Worm (Caenorhabditis elegans) whole organism, midembryonic: ENCODE results near the gene phy-4.

Experiments used
- T22C8.4 ChIP-seq: fragments of 200-800 bp; sonication (Bioruptor generic); IDR thresholded peaks from 2 replicates; pipeline ENCODE4 v1.3.6; 2022; ENCODE audit warnings: missing genetic modification characterization, missing compliant biosample characterization
- cog-1 ChIP-seq: sonication (generic microtip); optimal IDR thresholded peaks from 2 replicates; lab custom pipeline; 2016; ENCODE audit warnings: missing genetic modification characterization, missing compliant biosample characterization
- flt-1 ChIP-seq: fragments of 200-800 bp; sonication (Bioruptor generic); IDR thresholded peaks from 2 replicates; pipeline ENCODE4 v1.3.6; 2022; ENCODE audit warnings: missing genetic modification characterization, missing compliant biosample characterization
- klf-2 ChIP-seq: fragments of 200-800 bp; sonication (Bioruptor generic); conservative IDR thresholded peaks from 2 replicates; pipeline ENCODE4 v1.3.6; 2022; ENCODE audit warnings: missing genetic modification reagents, missing genetic modification characterization, missing compliant biosample characterization
- med-1 ChIP-seq: sonication (generic microtip); optimal IDR thresholded peaks from 2 replicates; lab custom pipeline; 2017; ENCODE audit warnings: missing genetic modification characterization, mild to moderate bottlenecking, missing compliant biosample characterization, antibody characterized with exemption, missing genetic modification reagents; ENCODE audit not compliant: insufficient read depth
- ref-1 ChIP-seq: fragments of 200-800 bp; sonication (Bioruptor generic); conservative IDR thresholded peaks from 2 replicates; pipeline ENCODE4 v1.3.6; 2022; ENCODE audit warnings: missing genetic modification reagents, missing genetic modification characterization, missing compliant biosample characterization
- tab-1 ChIP-seq: fragments of 200-800 bp; sonication (Bioruptor generic); IDR thresholded peaks from 2 replicates; pipeline ENCODE4 v1.3.6; 2022; ENCODE audit warnings: missing genetic modification characterization, missing compliant biosample characterization
- ztf-23 ChIP-seq: fragments of 200-800 bp; sonication (Bioruptor generic); IDR thresholded peaks from 2 replicates; pipeline ENCODE4 v1.3.6; 2022; ENCODE audit warnings: missing genetic modification reagents, missing genetic modification characterization, missing compliant biosample characterization
- ztf-29 ChIP-seq: fragments of 200-800 bp; sonication (Bioruptor generic); IDR thresholded peaks from 2 replicates; pipeline ENCODE4 v1.3.6; 2022; ENCODE audit warnings: missing genetic modification reagents, missing genetic modification characterization, missing compliant biosample characterization

Gene phy-4

ce11 chrV:19513552-19513951 lies at the start of gene phy-4:
phy-4 (minus strand) TSS chrV:19513652.
- TF ChIP-seq cog-1, result no peak
- no peak for TF ChIP-seq ztf-23 (GFP tag; lab: Robert Waterston, UW)
- TF ChIP-seq flt-1 (GFP tag; lab: Robert Waterston, UW), result no peak

ce11 chrV:19555869-19556268 lies 42.4 kb upstream of the phy-4 start, which contains the start of gene oac-1:
oac-1 (minus strand) TSS chrV:19555969.
- no peak for TF ChIP-seq tab-1 (GFP tag; lab: Robert Waterston, UW)
- TF ChIP-seq T22C8.4 (GFP tag; lab: Robert Waterston, UW), result no peak
- no peak for TF ChIP-seq ztf-29 (GFP tag; lab: Robert Waterston, UW)
- no peak for TF ChIP-seq ztf-23 (GFP tag; lab: Robert Waterston, UW)
- TF ChIP-seq klf-2, result no peak
- TF ChIP-seq cog-1, result no peak
- TF ChIP-seq med-1 (GFP tag; lab: Kevin White, UChicago), result no peak
- TF ChIP-seq ref-1 (GFP tag; lab: Robert Waterston, UW), result no peak
- TF ChIP-seq flt-1 (GFP tag; lab: Robert Waterston, UW), result no peak

ce11 chrV:19555350-19555749 lies 41.9 kb upstream of the phy-4 start:
- TF ChIP-seq ref-1 (GFP tag; lab: Robert Waterston, UW) (0 out of 2 replicates have a peak, but pooled peaks have one; percentile 36), tab-1 (GFP tag; lab: Robert Waterston, UW) (no peak), flt-1 (GFP tag; lab: Robert Waterston, UW) (no peak)

- TF ChIP-seq med-1 (GFP tag; lab: Kevin White, UChicago), result no peak
- TF ChIP-seq ztf-23 (GFP tag; lab: Robert Waterston, UW), result 0 out of 2 replicates have a peak, but pooled peaks have one; percentile 49
Measured at ce11 chrV:19550294-19550693, 36.8 kb upstream of the phy-4 start.

DNA sequence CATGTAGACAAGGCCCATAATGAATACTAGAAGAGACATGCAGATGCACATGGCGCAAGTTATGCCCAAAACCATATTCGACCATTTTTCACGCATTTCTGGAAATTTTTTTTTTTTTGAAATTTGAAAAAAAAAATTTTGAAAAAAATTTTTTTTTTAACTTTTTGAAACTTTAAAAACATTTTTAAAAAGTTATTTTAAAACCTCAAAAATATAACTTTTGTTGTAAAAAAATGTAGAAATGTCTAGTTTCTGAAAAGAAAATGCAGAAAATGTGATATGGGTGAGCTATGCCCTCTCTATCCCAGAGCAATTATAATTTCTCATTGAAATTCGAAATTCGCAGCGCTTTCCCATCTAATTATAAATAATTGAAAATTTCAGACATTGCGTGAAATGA lies 36.2 kb upstream of the phy-4 start, which contains the start of gene Y43F8B.20:
TSS of gene Y43F8B.20 (minus strand) at position 101 of the 400 bp plus-strand sequence.
- no peak for TF ChIP-seq tab-1 (GFP tag; lab: Robert Waterston, UW)
- TF ChIP-seq T22C8.4 (GFP tag; lab: Robert Waterston, UW), result no peak
- no peak for TF ChIP-seq flt-1 (GFP tag; lab: Robert Waterston, UW)
- no peak for TF ChIP-seq ztf-29 (GFP tag; lab: Robert Waterston, UW)
- no peak for TF ChIP-seq klf-2
- TF ChIP-seq cog-1, result no peak
- no peak for TF ChIP-seq med-1 (GFP tag; lab: Kevin White, UChicago)
- no peak for TF ChIP-seq ztf-23 (GFP tag; lab: Robert Waterston, UW)
- TF ChIP-seq ref-1 (GFP tag; lab: Robert Waterston, UW), result no peak

ce11 chrV:19546673-19547072 lies 33.2 kb upstream of the phy-4 start:
- TF ChIP-seq T22C8.4 (GFP tag; lab: Robert Waterston, UW) (no peak), tab-1 (GFP tag; lab: Robert Waterston, UW) (no peak), ref-1 (GFP tag; lab: Robert Waterston, UW) (no peak), flt-1 (GFP tag; lab: Robert Waterston, UW) (no peak), cog-1 (no peak), klf-2 (no peak), ztf-29 (GFP tag; lab: Robert Waterston, UW) (no peak), ztf-23 (GFP tag; lab: Robert Waterston, UW) (no peak), med-1 (GFP tag; lab: Kevin White, UChicago) (no peak)

ce11 chrV:19546100-19546499 lies 32.6 kb upstream of the phy-4 start, which contains the start of gene Y43F8B.1:
Y43F8B.1 (minus strand) TSS chrV:19546200.
- TF ChIP-seq klf-2 (no peak), ztf-23 (GFP tag; lab: Robert Waterston, UW) (no peak), flt-1 (GFP tag; lab: Robert Waterston, UW) (no peak), ztf-29 (GFP tag; lab: Robert Waterston, UW) (no peak), tab-1 (GFP tag; lab: Robert Waterston, UW) (no peak), ref-1 (GFP tag; lab: Robert Waterston, UW) (no peak), T22C8.4 (GFP tag; lab: Robert Waterston, UW) (no peak), med-1 (GFP tag; lab: Kevin White, UChicago) (no peak), cog-1 (no peak)

- TF ChIP-seq tab-1 (GFP tag; lab: Robert Waterston, UW) (no peak), ref-1 (GFP tag; lab: Robert Waterston, UW) (no peak), cog-1 (no peak), ztf-29 (GFP tag; lab: Robert Waterston, UW) (no peak), med-1 (GFP tag; lab: Kevin White, UChicago) (no peak), klf-2 (no peak), flt-1 (GFP tag; lab: Robert Waterston, UW) (no peak), T22C8.4 (GFP tag; lab: Robert Waterston, UW) (no peak), ztf-23 (GFP tag; lab: Robert Waterston, UW) (no peak)
Measured at ce11 chrV:19545026-19545425, 31.6 kb upstream of the phy-4 start.

ce11 chrV:19543509-19543908 lies 30.1 kb upstream of the phy-4 start:
- TF ChIP-seq flt-1 (GFP tag; lab: Robert Waterston, UW) (no peak), T22C8.4 (GFP tag; lab: Robert Waterston, UW) (no peak), med-1 (GFP tag; lab: Kevin White, UChicago) (no peak), cog-1 (no peak), tab-1 (GFP tag; lab: Robert Waterston, UW) (no peak)

ce11 chrV:19540916-19541315 lies 27.5 kb upstream of the phy-4 start:
- TF ChIP-seq T22C8.4 (GFP tag; lab: Robert Waterston, UW), result no peak
- no peak for TF ChIP-seq tab-1 (GFP tag; lab: Robert Waterston, UW)
- no peak for TF ChIP-seq ztf-29 (GFP tag; lab: Robert Waterston, UW)
- no peak for TF ChIP-seq flt-1 (GFP tag; lab: Robert Waterston, UW)
